Fruit fly (Drosophila melanogaster) whole organism, embryonic: ENCODE measurements around the gene Mettl5.
A peak's percentile ranks its signal among the peaks of the same experiment; 100 is the strongest.

Experiments
- ATbp ChIP-seq: fragments of 200-800 bp; sonication (Bioruptor generic); optimal IDR thresholded peaks from 2 replicates; lab custom pipeline; 2017; ENCODE audit warnings: missing biosample characterization, mild to moderate bottlenecking, missing genetic modification characterization, missing genetic modification reagents
- Ada2b ChIP-seq: fragments of 200-800 bp; sonication (Bioruptor generic); IDR thresholded peaks from 2 replicates; pipeline ENCODE4 v1.3.6; 2022; ENCODE audit warnings: missing biosample characterization, missing genetic modification characterization
- Adf1 ChIP-seq: fragments of 200-800 bp; sonication (Bioruptor generic); IDR thresholded peaks from 2 replicates; pipeline ENCODE4 v1.3.6; 2022; ENCODE audit warnings: missing biosample characterization, missing genetic modification characterization
- Asciz ChIP-seq: fragments of 200-800 bp; sonication (Bioruptor generic); optimal IDR thresholded peaks from 2 replicates; lab custom pipeline; 2017; ENCODE audit warnings: missing biosample characterization, mild to moderate bottlenecking, missing genetic modification characterization, missing genetic modification reagents
- CG1024 ChIP-seq: fragments of 200-800 bp; sonication (Bioruptor generic); IDR thresholded peaks from 2 replicates; pipeline ENCODE4 v1.3.6; 2022; ENCODE audit warnings: missing biosample characterization, missing genetic modification characterization
- CG11504 ChIP-seq: fragments of 200-800 bp; sonication (Bioruptor generic); optimal IDR thresholded peaks from 3 replicates; lab custom pipeline; 2019; ENCODE audit warnings: missing biosample characterization, mild to moderate bottlenecking, missing genetic modification characterization, moderate library complexity
- CG12299 ChIP-seq: fragments of 200-800 bp; sonication (Bioruptor generic); optimal IDR thresholded peaks from 2 replicates; lab custom pipeline; 2018; ENCODE audit warnings: missing biosample characterization, mild to moderate bottlenecking, missing genetic modification characterization
- CG12659 ChIP-seq: fragments of 200-800 bp; sonication (Bioruptor generic); optimal IDR thresholded peaks from 3 replicates; lab custom pipeline; 2017; ENCODE audit warnings: mild to moderate bottlenecking, missing biosample characterization, missing genetic modification reagents, missing genetic modification characterization
- CG13424 ChIP-seq: fragments of 200-800 bp; sonication (Bioruptor generic); optimal IDR thresholded peaks from 2 replicates; lab custom pipeline; 2019; ENCODE audit warnings: missing biosample characterization, mild to moderate bottlenecking, missing genetic modification characterization, moderate library complexity
- CG2202 ChIP-seq: fragments of 200-800 bp; sonication (Bioruptor generic); optimal IDR thresholded peaks from 2 replicates; lab custom pipeline; 2018; ENCODE audit warnings: missing biosample characterization, mild to moderate bottlenecking, missing genetic modification characterization
- CG2712 ChIP-seq: fragments of 200-800 bp; optimal IDR thresholded peaks from 3 replicates; lab custom pipeline; 2019; ENCODE audit warnings: missing biosample characterization, mild to moderate bottlenecking, missing genetic modification characterization, moderate library complexity
- CG30403 ChIP-seq: fragments of 200-800 bp; sonication (Bioruptor generic); optimal IDR thresholded peaks from 3 replicates; lab custom pipeline; 2016; ENCODE audit warnings: missing biosample characterization, missing genetic modification characterization
- CG3726 ChIP-seq: fragments of 200-800 bp; sonication (Bioruptor generic); IDR thresholded peaks from 3 replicates; pipeline ENCODE4, ENCODE4 v1.3.6; 2022; ENCODE audit warnings: missing biosample characterization, missing genetic modification characterization
- CG4730 ChIP-seq: fragments of 200-800 bp; sonication (Bioruptor generic); IDR thresholded peaks from 2 replicates; pipeline ENCODE4 v1.3.6; 2022; ENCODE audit warnings: missing biosample characterization, missing genetic modification characterization
- CG6175 ChIP-seq: fragments of 200-800 bp; sonication (Bioruptor generic); IDR thresholded peaks from 3 replicates; pipeline ENCODE4 v1.3.6; 2022; ENCODE audit warnings: missing biosample characterization, missing genetic modification characterization
- CG7987 ChIP-seq: fragments of 200-800 bp; sonication (Bioruptor generic); optimal IDR thresholded peaks from 2 replicates; lab custom pipeline; 2018; ENCODE audit warnings: missing biosample characterization, mild to moderate bottlenecking, missing genetic modification characterization, moderate library complexity
- CG9215 ChIP-seq: fragments of 200-800 bp; sonication (Bioruptor generic); IDR thresholded peaks from 2 replicates; pipeline ENCODE4 v1.3.6; 2022; ENCODE audit warnings: missing biosample characterization, missing genetic modification characterization
- CG9437 ChIP-seq: fragments of 200-800 bp; sonication (Bioruptor generic); optimal IDR thresholded peaks from 2 replicates; lab custom pipeline; 2018; ENCODE audit warnings: missing biosample characterization, mild to moderate bottlenecking, missing genetic modification characterization
- CG9609 ChIP-seq: fragments of 200-800 bp; sonication (Bioruptor generic); optimal IDR thresholded peaks from 3 replicates; lab custom pipeline; 2016; ENCODE audit warnings: missing biosample characterization, missing genetic modification characterization
- CTCF ChIP-seq: fragments of 200-800 bp; sonication (Bioruptor generic); optimal IDR thresholded peaks from 2 replicates; lab custom pipeline; 2017; ENCODE audit warnings: missing biosample characterization, mild to moderate bottlenecking, missing genetic modification characterization, moderate library complexity
- CoRest ChIP-seq: fragments of 200-800 bp; sonication (Bioruptor generic); optimal IDR thresholded peaks from 3 replicates; lab custom pipeline; 2018; ENCODE audit warnings: missing biosample characterization, mild to moderate bottlenecking, missing genetic modification characterization, moderate library complexity
- D19B ChIP-seq: fragments of 200-800 bp; sonication (Bioruptor generic); optimal IDR thresholded peaks from 2 replicates; lab custom pipeline; 2017; ENCODE audit warnings: missing biosample characterization, mild to moderate bottlenecking, missing genetic modification characterization
- Dad ChIP-seq: fragments of 200-800 bp; sonication (Bioruptor generic); optimal IDR thresholded peaks from 3 replicates; lab custom pipeline; 2016; ENCODE audit warnings: missing biosample characterization, missing genetic modification characterization
- Doc2 ChIP-seq: fragments of 200-800 bp; sonication (Bioruptor generic); IDR thresholded peaks from 2 replicates; pipeline ENCODE4 v1.3.6; 2022; ENCODE audit warnings: missing biosample characterization, missing genetic modification characterization
- Drgx ChIP-seq: fragments of 200-800 bp; sonication (Bioruptor generic); IDR thresholded peaks from 2 replicates; pipeline ENCODE4 v1.3.6; 2022; ENCODE audit warnings: missing biosample characterization, missing genetic modification characterization
- Ets65A ChIP-seq: fragments of 200-800 bp; sonication (Bioruptor generic); peaks from one replicate; lab custom pipeline; 2016; ENCODE audit warnings: missing biosample characterization, missing genetic modification characterization
- H15 ChIP-seq: fragments of 200-800 bp; sonication (Bioruptor generic); IDR thresholded peaks from 3 replicates; pipeline ENCODE4 v1.3.6; 2022; ENCODE audit warnings: missing biosample characterization, missing genetic modification characterization
- Hr51 ChIP-seq, 2 experiments: fragments of 200-800 bp; sonication (Bioruptor generic); optimal IDR thresholded peaks; 2 replicates in 1 of 2; 3 replicates in 1 of 2; lab custom pipeline; 2016 to 2018; ENCODE audit warnings: missing biosample characterization in 2 of 2, missing genetic modification characterization in 2 of 2, mild to moderate bottlenecking in 1 of 2, moderate library complexity in 1 of 2
- Hsf ChIP-seq: fragments of 200-800 bp; sonication (Bioruptor generic); optimal IDR thresholded peaks from 3 replicates; lab custom pipeline; 2016; ENCODE audit warnings: missing biosample characterization, missing genetic modification characterization
- Lpt ChIP-seq: fragments of >200 bp; optimal IDR thresholded peaks from 2 replicates; lab custom pipeline; 2018; ENCODE audit warnings: missing biosample characterization, missing genetic modification characterization
- NC2β ChIP-seq: fragments of 200-800 bp; sonication (Bioruptor generic); optimal IDR thresholded peaks from 2 replicates; lab custom pipeline; 2016; ENCODE audit warnings: missing biosample characterization, missing genetic modification characterization
- NK7.1 ChIP-seq: fragments of 200-800 bp; sonication (Bioruptor generic); optimal IDR thresholded peaks from 3 replicates; lab custom pipeline; 2016; ENCODE audit warnings: missing biosample characterization, missing genetic modification characterization
- Nf-YC ChIP-seq: fragments of 200-800 bp; optimal IDR thresholded peaks from 3 replicates; lab custom pipeline; 2019; ENCODE audit warnings: missing biosample characterization, mild to moderate bottlenecking, missing genetic modification characterization, moderate library complexity
- Pdp1 ChIP-seq, 2 experiments: fragments of 200-800 bp; sonication (Bioruptor generic); optimal IDR thresholded peaks; 3 replicates each; lab custom pipeline; 2016; ENCODE audit warnings: missing biosample characterization in 2 of 2, missing genetic modification characterization in 2 of 2, mild to moderate bottlenecking in 1 of 2, moderate library complexity in 1 of 2
- Ssrp ChIP-seq: fragments of 200-800 bp; sonication (Bioruptor generic); optimal IDR thresholded peaks from 2 replicates; lab custom pipeline; 2018; ENCODE audit warnings: missing biosample characterization, mild to moderate bottlenecking, missing genetic modification characterization, moderate library complexity
- ap ChIP-seq: fragments of 200-800 bp; sonication (Bioruptor generic); IDR thresholded peaks from 2 replicates; pipeline ENCODE4 v1.3.6; 2022; ENCODE audit warnings: missing biosample characterization, missing genetic modification characterization
- bab2 ChIP-seq: fragments of 200-800 bp; sonication (Bioruptor generic); optimal IDR thresholded peaks from 2 replicates; lab custom pipeline; 2016; ENCODE audit warnings: missing biosample characterization, missing genetic modification characterization
- cad ChIP-seq: fragments of >200 bp; optimal IDR thresholded peaks from 2 replicates; lab custom pipeline; 2017; ENCODE audit warnings: missing biosample characterization, missing genetic modification characterization
- chn ChIP-seq: fragments of 200-800 bp; sonication (Bioruptor generic); optimal IDR thresholded peaks from 2 replicates; lab custom pipeline; 2016; ENCODE audit warnings: missing biosample characterization, missing genetic modification characterization
- eve ChIP-seq, 2 experiments: fragments of >200 bp; optimal IDR thresholded peaks; 2 replicates each; lab custom pipeline; 2017; ENCODE audit warnings: missing biosample characterization in 2 of 2, missing genetic modification characterization in 2 of 2
- fd96Cb ChIP-seq: fragments of 200-800 bp; sonication (Bioruptor generic); optimal IDR thresholded peaks from 2 replicates; lab custom pipeline; 2018; ENCODE audit warnings: missing biosample characterization, mild to moderate bottlenecking, missing genetic modification characterization, moderate library complexity
- ftz-f1 ChIP-seq: fragments of 200-800 bp; sonication (Bioruptor generic); optimal IDR thresholded peaks from 2 replicates; lab custom pipeline; 2016; ENCODE audit warnings: missing biosample characterization, missing genetic modification characterization
- jigr1 ChIP-seq: fragments of 200-800 bp; sonication (Bioruptor generic); IDR thresholded peaks from 3 replicates; pipeline ENCODE4 v1.3.6; 2022; ENCODE audit warnings: missing biosample characterization, missing genetic modification characterization
- lab ChIP-seq: fragments of 200-800 bp; sonication (Bioruptor generic); optimal IDR thresholded peaks from 3 replicates; lab custom pipeline; 2017; ENCODE audit warnings: missing biosample characterization, missing genetic modification characterization, mild to moderate bottlenecking, moderate library complexity, missing genetic modification reagents
- mam ChIP-seq: fragments of 200-800 bp; sonication (Bioruptor generic); optimal IDR thresholded peaks from 3 replicates; lab custom pipeline; 2016; ENCODE audit warnings: missing biosample characterization, missing genetic modification characterization
- pan ChIP-seq, 4 experiments: fragments of >200 bp in 3 of 4; fragments of 200-800 bp in 1 of 4; sonication (Bioruptor generic) in 1 of 4; optimal IDR thresholded peaks in 3 of 4; IDR thresholded peaks in 1 of 4; 2 replicates each; pipeline versions ENCODE4 v1.3.6 to Lab custom; 2017 to 2022; ENCODE audit warnings: missing biosample characterization in 2 of 4, missing genetic modification characterization in 2 of 4, mixed read lengths in 1 of 4
- prd ChIP-seq, 3 experiments: fragments of >200 bp in 2 of 3; fragments of 200-800 bp in 1 of 3; sonication (Bioruptor generic) in 1 of 3; optimal IDR thresholded peaks in 2 of 3; IDR thresholded peaks in 1 of 3; 2 replicates in 2 of 3; 3 replicates in 1 of 3; pipeline versions ENCODE4 v1.3.6 to Lab custom; 2017 to 2022; ENCODE audit warnings: missing biosample characterization in 1 of 3, missing genetic modification characterization in 1 of 3
- shn ChIP-seq: fragments of 200-800 bp; sonication (Bioruptor generic); optimal IDR thresholded peaks from 3 replicates; lab custom pipeline; 2016; ENCODE audit warnings: missing biosample characterization, missing genetic modification characterization
- yki ChIP-seq: fragments of >200 bp; optimal IDR thresholded peaks from 3 replicates; lab custom pipeline; 2018

Mettl5 gene

DNA sequence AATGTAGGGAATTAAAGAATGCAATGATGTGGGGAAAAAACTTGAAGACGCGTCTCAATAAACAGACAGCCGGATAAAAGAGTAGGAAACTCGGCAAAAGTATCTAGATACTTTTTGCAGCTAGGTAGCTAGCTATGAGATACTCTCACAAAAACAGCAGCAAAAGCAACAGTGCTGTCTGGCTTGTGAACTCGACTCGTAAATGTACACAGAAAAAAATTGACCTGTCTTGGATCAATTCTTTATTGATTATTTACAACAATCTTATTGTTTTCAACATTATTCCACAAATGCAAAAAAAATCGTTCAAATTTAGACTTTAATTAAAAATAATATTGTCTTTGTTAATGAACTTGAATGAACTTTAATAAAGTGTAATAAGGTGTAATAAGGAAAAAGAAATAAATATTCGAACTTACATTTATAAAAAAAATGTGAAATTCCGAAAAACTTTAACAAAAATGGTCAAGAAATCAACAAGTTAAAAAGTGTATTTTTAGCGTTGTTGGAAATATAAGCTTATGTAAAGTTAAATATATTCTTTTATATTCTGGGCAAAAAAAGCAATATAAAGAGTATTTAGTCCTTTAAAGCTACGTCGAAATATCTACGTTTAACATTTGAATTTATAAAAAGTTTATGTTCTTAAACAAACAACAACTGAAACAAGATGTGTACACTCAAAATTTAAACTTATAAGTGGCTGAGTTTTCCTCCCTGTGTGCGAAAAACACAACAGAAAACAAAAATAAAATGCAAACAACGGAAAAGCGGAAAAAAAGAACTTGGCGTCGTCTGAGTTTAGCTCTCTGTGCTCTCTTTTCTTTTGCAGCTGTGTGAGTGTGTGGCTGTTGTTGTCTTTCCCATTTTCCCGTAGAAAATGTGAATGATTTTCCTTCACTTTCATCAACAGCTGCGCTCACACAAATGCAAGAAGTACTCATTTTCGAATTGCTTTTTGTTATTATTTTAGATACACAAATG lies 29.5 kb upstream of the Mettl5 start (continued):
- no peak for TF ChIP-seq D19B (GFP tag; lab: Kevin White, UChicago)
- no peak for TF ChIP-seq CG9609
- TF ChIP-seq CG12659 (GFP tag; lab: Kevin White, UChicago), result no peak
- TF ChIP-seq NC2β (GFP tag; lab: Kevin White, UChicago), result no peak
- TF ChIP-seq CG12299 (tag; lab: Kevin White, UChicago), result no peak
- TF ChIP-seq jigr1 (GFP tag; lab: Robert Waterston, UW), result no peak
- TF ChIP-seq pan (optimal IDR thresholded peaks at IDR 0.05; lab: Kevin White, UChicago), result no peak
- TF ChIP-seq pan (GFP tag; optimal IDR thresholded peaks at IDR 0.05 in 1 of 2, IDR thresholded peaks at IDR 0.05 in 1 of 2), result no peak
- TF ChIP-seq Ada2b (GFP tag; lab: Robert Waterston, UW), result no peak
- TF ChIP-seq mam (GFP tag; lab: Kevin White, UChicago), result no peak
- TF ChIP-seq CG13424 (tag; lab: Kevin White, UChicago), result no peak
- TF ChIP-seq Hsf, result no peak
- no peak for TF ChIP-seq yki (lab: Kevin White, UChicago)
- no peak for TF ChIP-seq CG4730 (GFP tag; lab: Robert Waterston, UW)
- TF ChIP-seq cad, result no peak
- TF ChIP-seq CG2202 (tag; lab: Kevin White, UChicago), result no peak
- TF ChIP-seq H15, result no peak
- TF ChIP-seq Drgx (GFP tag; lab: Robert Waterston, UW), result peak; percentile 74
- no peak for TF ChIP-seq CTCF (GFP tag; lab: Kevin White, UChicago)
- TF ChIP-seq lab (GFP tag; lab: Kevin White, UChicago), result no peak
- peak; percentile 19 for TF ChIP-seq CG9437 (GFP tag; lab: Kevin White, UChicago)
- TF ChIP-seq CG11504 (tag; lab: Kevin White, UChicago), result peak; percentile 22
- TF ChIP-seq CG3726 (GFP tag; lab: Robert Waterston, UW), result no peak
- no peak for TF ChIP-seq Lpt (GFP tag; lab: Kevin White, UChicago)
- TF ChIP-seq bab2 (GFP tag; lab: Kevin White, UChicago), result no peak
- no peak for TF ChIP-seq Dad (GFP tag; lab: Kevin White, UChicago)
- TF ChIP-seq CG6175, result no peak
- peak; percentile 10 for TF ChIP-seq Ssrp (tag; lab: Kevin White, UChicago)
- no peak for TF ChIP-seq Asciz (GFP tag; lab: Kevin White, UChicago)
- no peak for TF ChIP-seq ftz-f1 (GFP tag; lab: Kevin White, UChicago)
- TF ChIP-seq eve (GFP tag; optimal IDR thresholded peaks at IDR 0.05; lab: Kevin White, UChicago), result peak in 1 of 2 experiments; percentile 52
- TF ChIP-seq CG9215 (GFP tag; lab: Robert Waterston, UW), result no peak
- TF ChIP-seq Ets65A, result no peak
- no peak for TF ChIP-seq ap (GFP tag; lab: Robert Waterston, UW)
- TF ChIP-seq chn (GFP tag; lab: Kevin White, UChicago), result no peak
- TF ChIP-seq fd96Cb (tag; lab: Kevin White, UChicago), result no peak
- TF ChIP-seq ATbp, result no peak
- TF ChIP-seq CG7987 (GFP tag; lab: Kevin White, UChicago), result no peak
- TF ChIP-seq Nf-YC, result no peak
- TF ChIP-seq Adf1, result no peak
- peak; percentile 11 for TF ChIP-seq CoRest
- peak; percentile 41 for TF ChIP-seq CG30403 (GFP tag; lab: Kevin White, UChicago)
- no peak for TF ChIP-seq prd (optimal IDR thresholded peaks at IDR 0.05; lab: Kevin White, UChicago)
- TF ChIP-seq prd (GFP tag; IDR thresholded peaks at IDR 0.05; lab: Robert Waterston, UW), result no peak
- no peak for TF ChIP-seq Pdp1 (GFP tag; optimal IDR thresholded peaks at IDR 0.05; lab: Kevin White, UChicago)
- TF ChIP-seq NK7.1 (GFP tag; lab: Kevin White, UChicago), result no peak
- peak; percentile 10 for TF ChIP-seq CG2712 (tag; lab: Kevin White, UChicago)
- no peak for TF ChIP-seq shn (GFP tag; lab: Kevin White, UChicago)
- TF ChIP-seq CG1024 (GFP tag; lab: Robert Waterston, UW), result no peak
- TF ChIP-seq Doc2 (GFP tag; lab: Robert Waterston, UW), result no peak
- TF ChIP-seq Hr51 (GFP tag; optimal IDR thresholded peaks at IDR 0.05; lab: Kevin White, UChicago), result peak in 1 of 2 experiments; percentile 12
